Fruit fly (Drosophila melanogaster): ENCODE measurements around the gene Galphaf.

Gene Galphaf

dm6 chr3L:16697069-16697468 lies 29.3 kb upstream of the Galphaf start (continued):
- TF ChIP-seq CG10209 (GFP tag; optimal IDR thresholded peaks at IDR 0.05) (peak; percentile 30), Opbp (GFP tag; IDR thresholded peaks at IDR 0.05; ENCODE audit: partially characterized antibody) (no peak), Atf3 (GFP tag; optimal IDR thresholded peaks at IDR 0.05) (no peak), Sry-β (GFP tag; optimal IDR thresholded peaks at IDR 0.05) (no peak), abd-A (tag; optimal IDR thresholded peaks at IDR 0.05) (no peak), CG7839 (tag; optimal IDR thresholded peaks at IDR 0.05) (peak; percentile 53), grau (tag; optimal IDR thresholded peaks at IDR 0.05) (peak; percentile 55), sob (GFP tag; IDR thresholded peaks at IDR 0.05) (peak; percentile 48; the same call in 1 of the 2 replicates), Antp (GFP tag; optimal IDR thresholded peaks at IDR 0.05) (no peak), mirr (GFP tag; optimal IDR thresholded peaks at IDR 0.05) (no peak), chn (GFP tag; optimal IDR thresholded peaks at IDR 0.05) (no peak), CG14965 (GFP tag; optimal IDR thresholded peaks at IDR 0.05; ENCODE audit: borderline replicate concordance) (no peak), CG12391 (tag; optimal IDR thresholded peaks at IDR 0.05) (peak; percentile 63), yki (optimal IDR thresholded peaks at IDR 0.05) (no peak), CG7556 (GFP tag; optimal IDR thresholded peaks at IDR 0.05) (peak; percentile 29), sc (optimal IDR thresholded peaks at IDR 0.05) (no peak), sc (GFP tag; optimal IDR thresholded peaks at IDR 0.05) (peak; percentile 1), Ravus (GFP tag; IDR thresholded peaks at IDR 0.05) (no peak), GATAe (GFP tag; conservative IDR thresholded peaks at IDR 0.05) (no peak), Lhr (GFP tag; optimal IDR thresholded peaks at IDR 0.05) (no peak), CG6813 (GFP tag; optimal IDR thresholded peaks at IDR 0.05) (no peak), Nf-YB (GFP tag; optimal IDR thresholded peaks at IDR 0.05) (no peak), CG17612 (GFP tag; IDR thresholded peaks at IDR 0.05) (no peak), CG12155 (GFP tag; optimal IDR thresholded peaks at IDR 0.05) (no peak), CG14710 (tag; optimal IDR thresholded peaks at IDR 0.05) (peak; percentile 30), Hr78 (GFP tag; optimal IDR thresholded peaks at IDR 0.05) (no peak), zen2 (GFP tag; IDR thresholded peaks at IDR 0.05; ENCODE audit: partially characterized antibody) (no peak), CG15073 (GFP tag; optimal IDR thresholded peaks at IDR 0.05) (no peak), inv (GFP tag; IDR thresholded peaks at IDR 0.05; ENCODE audit: partially characterized antibody) (no peak), Sry-δ (GFP tag; optimal IDR thresholded peaks at IDR 0.05) (no peak), mam (GFP tag; optimal IDR thresholded peaks at IDR 0.05) (no peak), nmo (GFP tag; optimal IDR thresholded peaks at IDR 0.05) (peak; percentile 53), hkb (optimal IDR thresholded peaks at IDR 0.05) (no peak), hkb (GFP tag; IDR thresholded peaks at IDR 0.05) (peak; percentile 75), CG17328 (GFP tag; IDR thresholded peaks at IDR 0.05) (no peak), emc (GFP tag; optimal IDR thresholded peaks at IDR 0.05) (no peak), zfh2 (GFP tag; optimal IDR thresholded peaks at IDR 0.05) (no peak), chm (GFP tag; IDR thresholded peaks at IDR 0.05) (no peak; the same call in 1 of the 2 replicates), E2f1 (GFP tag; IDR thresholded peaks at IDR 0.05) (peak; percentile 20; the same call in 1 of the 2 replicates), CG10274 (GFP tag; optimal IDR thresholded peaks at IDR 0.05) (no peak), gcm (GFP tag; optimal IDR thresholded peaks at IDR 0.05) (no peak), lbe (GFP tag; optimal IDR thresholded peaks at IDR 0.05) (no peak), Aef1 (GFP tag; IDR thresholded peaks at IDR 0.05) (0 out of 3 replicates have a peak, but pooled peaks have one; percentile 43), CG31224 (GFP tag; IDR thresholded peaks at IDR 0.05) (no peak), NfI (GFP tag; optimal IDR thresholded peaks at IDR 0.05) (no peak), ewg (GFP tag; optimal IDR thresholded peaks at IDR 0.05) (no peak), CG1603 (tag; optimal IDR thresholded peaks at IDR 0.05) (no peak), Blimp-1 (GFP tag; optimal IDR thresholded peaks at IDR 0.05) (peak; percentile 61), Sox100B (GFP tag; optimal IDR thresholded peaks at IDR 0.05) (peak; percentile 53), Bdp1 (GFP tag; optimal IDR thresholded peaks at IDR 0.05) (no peak), CG8281 (tag; optimal IDR thresholded peaks at IDR 0.05) (no peak), Hr39 (optimal IDR thresholded peaks at IDR 0.05) (no peak)

Measured in whole organism, embryonic.